Fruit fly (Drosophila melanogaster) whole organism, prepupa: ENCODE data around the gene Pss.

Experiments used
- CG10669 ChIP-seq: fragments of 200-800 bp; sonication (Bioruptor generic); optimal IDR thresholded peaks from 3 replicates; lab custom pipeline; 2018; ENCODE audit warnings: missing biosample characterization, mild to moderate bottlenecking, missing genetic modification characterization, moderate library complexity
- CG11902 ChIP-seq: fragments of 200-800 bp; sonication (Bioruptor generic); optimal IDR thresholded peaks from 3 replicates; lab custom pipeline; 2016; ENCODE audit warnings: missing biosample characterization, missing genetic modification characterization
- CG32006 ChIP-seq: fragments of 200-800 bp; sonication (Bioruptor generic); optimal IDR thresholded peaks from 3 replicates; lab custom pipeline; 2017; ENCODE audit warnings: missing biosample characterization, mild to moderate bottlenecking, missing genetic modification characterization
- CG6854 ChIP-seq: fragments of 200-800 bp; sonication (Bioruptor generic); optimal IDR thresholded peaks from 2 replicates; lab custom pipeline; 2017; ENCODE audit warnings: missing biosample characterization, mild to moderate bottlenecking, missing genetic modification characterization
- Gug ChIP-seq: fragments of 200-800 bp; sonication (Bioruptor generic); IDR thresholded peaks from 2 replicates; pipeline ENCODE4 v1.3.6; 2022; ENCODE audit warnings: missing biosample characterization, missing genetic modification characterization
- OdsH ChIP-seq: fragments of 200-800 bp; sonication (Bioruptor generic); optimal IDR thresholded peaks from 3 replicates; lab custom pipeline; 2016; ENCODE audit warnings: missing biosample characterization, missing genetic modification characterization
- Smox ChIP-seq: fragments of 200-800 bp; sonication (Bioruptor generic); optimal IDR thresholded peaks from 3 replicates; lab custom pipeline; 2016; ENCODE audit warnings: missing biosample characterization, missing genetic modification characterization
- Sox15 ChIP-seq: fragments of 200-800 bp; sonication (Bioruptor generic); optimal IDR thresholded peaks from 3 replicates; lab custom pipeline; 2016; ENCODE audit warnings: missing biosample characterization, missing genetic modification characterization
- achi ChIP-seq: fragments of 200-800 bp; sonication (Bioruptor generic); optimal IDR thresholded peaks from 3 replicates; lab custom pipeline; 2016; ENCODE audit warnings: missing biosample characterization, missing genetic modification characterization
- cyc ChIP-seq: fragments of 200-800 bp; sonication (Bioruptor generic); optimal IDR thresholded peaks from 3 replicates; lab custom pipeline; 2016; ENCODE audit warnings: missing biosample characterization, missing genetic modification characterization
- dsx ChIP-seq: fragments of 200-800 bp; optimal IDR thresholded peaks from 3 replicates; lab custom pipeline; 2019; ENCODE audit warnings: missing biosample characterization, mild to moderate bottlenecking, missing genetic modification characterization, moderate library complexity; ENCODE audit not compliant: poor library complexity, severe bottlenecking
- vri ChIP-seq: fragments of 200-800 bp; sonication (Bioruptor generic); optimal IDR thresholded peaks from 3 replicates; lab custom pipeline; 2016; ENCODE audit warnings: missing biosample characterization, mild to moderate bottlenecking, missing genetic modification characterization

DNA sequence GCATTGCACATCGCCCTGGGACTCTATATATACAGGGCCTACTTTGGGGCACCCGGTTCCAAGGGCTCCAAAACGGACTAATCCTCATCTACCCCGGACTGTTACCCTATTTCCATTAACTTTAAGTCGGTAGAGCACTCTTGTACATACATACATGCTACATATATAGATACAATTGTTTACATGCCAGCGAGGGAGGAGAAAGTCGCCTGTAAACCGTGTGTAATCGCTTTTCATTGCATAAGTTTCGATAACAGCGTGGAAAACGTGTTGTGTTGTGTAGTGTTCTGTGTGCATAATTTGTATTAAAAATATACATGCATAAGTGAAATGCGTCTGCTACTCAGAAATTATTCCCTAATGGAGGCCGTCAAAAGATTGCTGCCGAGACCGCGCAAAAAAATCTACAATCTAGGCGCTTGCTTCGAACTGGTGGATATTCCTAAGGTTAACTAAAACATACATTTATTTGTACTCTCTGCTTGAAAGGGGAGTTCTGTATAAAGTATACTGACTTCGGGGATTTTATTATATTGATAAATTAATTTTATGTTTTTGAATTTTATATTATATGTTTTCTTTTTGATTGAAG, 51.7 kb downstream of the Pss start, which contains the start of gene isoQC:
- TF ChIP-seq CG10669 (GFP tag; lab: Kevin White, UChicago) (no peak), vri (GFP tag; lab: Kevin White, UChicago) (peak; percentile 52), Smox (no peak), cyc (no peak), CG11902 (no peak), CG6854 (GFP tag; lab: Kevin White, UChicago) (no peak), CG32006 (no peak), Gug (no peak), Sox15 (GFP tag; lab: Kevin White, UChicago) (no peak), dsx (GFP tag; lab: Kevin White, UChicago) (no peak), achi (GFP tag; lab: Kevin White, UChicago) (no peak), OdsH (no peak)
